Fruit fly (Drosophila melanogaster): ENCODE measurements around the gene thoc7.

Gene thoc7

dm6 chr3L:234337-234736, 21.9 kb upstream of the thoc7 start:
- TF ChIP-seq CG34367 (tag; optimal IDR thresholded peaks at IDR 0.05) (no peak), CG15710 (tag; optimal IDR thresholded peaks at IDR 0.05) (no peak)

dm6 chr3L:233251-233650, 20.8 kb upstream of the thoc7 start, which contains the start of gene CG34453:
TSS of gene CG34453 (minus strand) at chr3L:233351.
- TF ChIP-seq CG12605 (GFP tag; IDR thresholded peaks at IDR 0.05) = no peak
- TF ChIP-seq CG14655 (GFP tag; optimal IDR thresholded peaks at IDR 0.05) = no peak
- TF ChIP-seq D1 (tag; optimal IDR thresholded peaks at IDR 0.05) = no peak
- no peak for TF ChIP-seq CG8159 (tag; optimal IDR thresholded peaks at IDR 0.05)

- TF ChIP-seq Snoo (tag; optimal IDR thresholded peaks at IDR 0.05) (no peak), CG8301 (tag; optimal IDR thresholded peaks at IDR 0.05) (no peak), CG32121 (GFP tag; IDR thresholded peaks at IDR 0.05) (no peak), Ets98B (GFP tag; IDR thresholded peaks at IDR 0.05) (no peak), fd96Ca (GFP tag; IDR thresholded peaks at IDR 0.05) (no peak), CG34367 (tag; optimal IDR thresholded peaks at IDR 0.05) (no peak), CG10348 (GFP tag; IDR thresholded peaks at IDR 0.05) (no peak), Pif1A (GFP tag; optimal IDR thresholded peaks at IDR 0.05) (no peak), gl (tag; optimal IDR thresholded peaks at IDR 0.05) (no peak), D1 (tag; optimal IDR thresholded peaks at IDR 0.05) (no peak), CG12605 (GFP tag; IDR thresholded peaks at IDR 0.05) (no peak), CG4496 (GFP tag; IDR thresholded peaks at IDR 0.05) (no peak), Pif1B (GFP tag; optimal IDR thresholded peaks at IDR 0.05) (no peak), CG15710 (tag; optimal IDR thresholded peaks at IDR 0.05) (no peak), EcR (GFP tag; optimal IDR thresholded peaks at IDR 0.05) (no peak), CG14655 (GFP tag; optimal IDR thresholded peaks at IDR 0.05) (no peak)
Measured at dm6 chr3L:232267-232666, 19.8 kb upstream of the thoc7 start, which contains the start of gene CG34454. TSS of gene CG34454 (minus strand) at chr3L:232350.

dm6 chr3L:231504-231903, 19.0 kb upstream of the thoc7 start, which contains the start of gene CG42846:
TSS of gene CG42846 (minus strand) at chr3L:231604.
- no peak for TF ChIP-seq rn (GFP tag; IDR thresholded peaks at IDR 0.05)
- TF ChIP-seq CG34367 (tag; optimal IDR thresholded peaks at IDR 0.05) = no peak
- no peak for TF ChIP-seq CG32121 (GFP tag; IDR thresholded peaks at IDR 0.05)
- TF ChIP-seq CG8159 (tag; optimal IDR thresholded peaks at IDR 0.05) = no peak
- TF ChIP-seq gl (tag; optimal IDR thresholded peaks at IDR 0.05) = no peak
- no peak for TF ChIP-seq CG10348 (GFP tag; IDR thresholded peaks at IDR 0.05)
- TF ChIP-seq Ets98B (GFP tag; IDR thresholded peaks at IDR 0.05) = no peak
- no peak for TF ChIP-seq Snoo (tag; optimal IDR thresholded peaks at IDR 0.05)
- no peak for TF ChIP-seq CG17806 (tag; optimal IDR thresholded peaks at IDR 0.05)
- TF ChIP-seq CG13204 (GFP tag; optimal IDR thresholded peaks at IDR 0.05) = no peak

- TF ChIP-seq gl (tag; optimal IDR thresholded peaks at IDR 0.05) (no peak), rn (GFP tag; IDR thresholded peaks at IDR 0.05) (no peak), CG34367 (tag; optimal IDR thresholded peaks at IDR 0.05) (no peak), CG12605 (GFP tag; IDR thresholded peaks at IDR 0.05) (no peak)
Measured at dm6 chr3L:225120-225519, 12.6 kb upstream of the thoc7 start.

- TF ChIP-seq CG8159 (tag; optimal IDR thresholded peaks at IDR 0.05) = peak; percentile 26
- no peak for TF ChIP-seq gl (tag; optimal IDR thresholded peaks at IDR 0.05)
- no peak; the same call in 1 of the 2 replicates for TF ChIP-seq Ets98B (GFP tag; IDR thresholded peaks at IDR 0.05)
- peak; percentile 56; the same call in 2 of the 3 replicates for TF ChIP-seq fd96Ca (GFP tag; IDR thresholded peaks at IDR 0.05)
- TF ChIP-seq CG9948 (tag; optimal IDR thresholded peaks at IDR 0.05) = no peak
- TF ChIP-seq CG4496 (GFP tag; IDR thresholded peaks at IDR 0.05) = peak; percentile 58
- TF ChIP-seq CG32121 (GFP tag; IDR thresholded peaks at IDR 0.05) = no peak
- TF ChIP-seq Pif1B (GFP tag; optimal IDR thresholded peaks at IDR 0.05) = no peak
- no peak for TF ChIP-seq D1 (tag; optimal IDR thresholded peaks at IDR 0.05)
- peak; percentile 15; the same call in 1 of the 2 replicates for TF ChIP-seq CG12605 (GFP tag; IDR thresholded peaks at IDR 0.05)
- TF ChIP-seq CG34367 (tag; optimal IDR thresholded peaks at IDR 0.05) = no peak
Measured at dm6 chr3L:224004-224951, 11.8 kb upstream of the thoc7 start.
